Worm (Caenorhabditis elegans) whole organism, mixed stage, embryonic: ENCODE data around the gene Y94H6A.3.

Experiments
- drap-1 ChIP-seq: fragments of 200-800 bp; sonication (Bioruptor generic); optimal IDR thresholded peaks from 3 replicates; lab custom pipeline; 2018; ENCODE audit warnings: mild to moderate bottlenecking, missing genetic modification characterization, missing compliant biosample characterization
- elt-1 ChIP-seq: sonication (generic microtip); optimal IDR thresholded peaks from 2 replicates; lab custom pipeline; 2017; ENCODE audit warnings: missing genetic modification characterization, mild to moderate bottlenecking, missing compliant biosample characterization, antibody characterized with exemption, moderate library complexity, borderline replicate concordance; ENCODE audit not compliant: insufficient read depth
- ham-2 ChIP-seq: fragments of 200-800 bp; sonication (Bioruptor generic); optimal IDR thresholded peaks from 2 replicates; lab custom pipeline; 2018; ENCODE audit warnings: mild to moderate bottlenecking, missing genetic modification characterization, missing compliant biosample characterization
- hlh-1 ChIP-seq: fragments of 150-350 bp; optimal IDR thresholded peaks from 2 replicates; lab custom pipeline; 2014; ENCODE audit warnings: missing biosample characterization, missing genetic modification reagents, missing genetic modification characterization
- lsy-2 ChIP-seq: fragments of 150-350 bp; optimal IDR thresholded peaks from 2 replicates; lab custom pipeline; 2014; ENCODE audit warnings: missing biosample characterization, missing genetic modification characterization
- mep-1 ChIP-seq: fragments of 150-350 bp; optimal IDR thresholded peaks from 2 replicates; lab custom pipeline; 2017; ENCODE audit warnings: missing biosample characterization, missing genetic modification reagents, missing genetic modification characterization, inconsistent platforms
- nhr-12 ChIP-seq: fragments of 150-350 bp; optimal IDR thresholded peaks from 2 replicates; lab custom pipeline; 2014; ENCODE audit warnings: missing biosample characterization, missing genetic modification characterization
- nhr-237 ChIP-seq: fragments of 150-350 bp; optimal IDR thresholded peaks from 2 replicates; lab custom pipeline; 2014; ENCODE audit warnings: missing biosample characterization, missing genetic modification characterization
- nhr-76 ChIP-seq: sonication (generic microtip); optimal IDR thresholded peaks from 2 replicates; lab custom pipeline; 2017; ENCODE audit warnings: missing biosample characterization, missing genetic modification characterization
- pha-4 ChIP-seq: fragments of 150-350 bp; optimal IDR thresholded peaks from 2 replicates; lab custom pipeline; 2018; ENCODE audit warnings: missing biosample characterization, missing genetic modification reagents, missing genetic modification characterization
- snpc-4 ChIP-seq: fragments of 150-350 bp; optimal IDR thresholded peaks from 2 replicates; lab custom pipeline; 2014; ENCODE audit warnings: missing biosample characterization, missing genetic modification characterization
- unc-39 ChIP-seq: fragments of 150-350 bp; optimal IDR thresholded peaks from 2 replicates; lab custom pipeline; 2014; ENCODE audit warnings: missing biosample characterization, missing genetic modification characterization
- unc-62 ChIP-seq: fragments of 150-350 bp; optimal IDR thresholded peaks from 2 replicates; lab custom pipeline; 2014; ENCODE audit warnings: missing biosample characterization, missing genetic modification reagents, missing genetic modification characterization

DNA sequence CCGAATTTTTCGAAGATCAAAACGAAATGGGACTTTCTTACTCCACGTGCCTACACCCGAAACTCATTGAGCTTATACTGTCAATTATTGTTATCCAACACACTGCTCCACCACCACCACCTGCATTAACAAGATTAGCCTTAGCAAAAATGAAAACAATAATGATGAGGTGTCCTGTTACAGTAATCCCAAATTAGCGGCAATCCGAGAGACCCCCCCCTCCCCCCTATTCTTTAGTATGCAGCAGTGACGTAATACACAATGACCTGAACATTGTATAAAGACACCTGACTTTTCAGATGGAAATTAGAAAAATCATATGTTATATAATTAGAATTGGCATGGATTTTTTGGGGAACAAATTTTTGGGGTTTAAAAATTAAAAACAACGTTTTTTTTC, 41.3 kb upstream of the Y94H6A.3 start:
- no peak for TF ChIP-seq hlh-1
- no peak for TF ChIP-seq unc-62 (GFP tag; lab: Kevin White, UChicago)
- peak; percentile 60 for TF ChIP-seq lsy-2
- TF ChIP-seq unc-39 (tag; lab: Kevin White, UChicago), result no peak
- no peak for TF ChIP-seq snpc-4 (tag; lab: Kevin White, UChicago)
- TF ChIP-seq elt-1 (tag; lab: Kevin White, UChicago), result no peak
- TF ChIP-seq ham-2 (GFP tag; lab: Kevin White, UChicago), result no peak
- TF ChIP-seq mep-1, result no peak
- TF ChIP-seq nhr-12, result no peak
- no peak for TF ChIP-seq nhr-76 (tag; lab: Kevin White, UChicago)
- TF ChIP-seq nhr-237 (tag; lab: Kevin White, UChicago), result no peak
- TF ChIP-seq pha-4, result no peak
- no peak for TF ChIP-seq drap-1 (GFP tag; lab: Kevin White, UChicago)
